Fruit fly (Drosophila melanogaster): ENCODE data around the gene CG43736.

Gene CG43736

DNA sequence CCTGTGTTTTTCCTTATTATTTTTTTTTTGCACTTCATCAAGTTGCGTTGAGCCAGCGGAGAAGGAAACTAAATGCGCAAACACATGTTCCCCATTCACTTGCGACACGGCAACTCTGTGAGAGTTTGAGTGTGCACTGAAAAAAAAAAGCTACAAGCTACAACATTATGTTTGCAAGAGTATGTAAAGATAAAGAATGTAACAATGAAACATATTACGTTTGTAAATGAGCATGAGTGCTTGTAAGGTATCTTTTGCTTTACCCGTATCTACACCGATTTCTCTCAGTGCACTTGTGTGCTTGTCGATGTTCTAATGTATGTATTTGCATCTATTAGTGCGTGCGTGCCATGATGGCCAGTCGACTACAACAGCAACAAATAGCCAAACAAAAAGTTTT is 48.6 kb downstream of the CG43736 start:
- TF ChIP-seq dmrt93B (GFP tag; optimal IDR thresholded peaks at IDR 0.05) (no peak), tai (GFP tag; optimal IDR thresholded peaks at IDR 0.05) (no peak), usp (GFP tag; optimal IDR thresholded peaks at IDR 0.05) (no peak), dl (GFP tag; optimal IDR thresholded peaks at IDR 0.05; ENCODE audit: insufficient read depth in 1 of 2, partially characterized antibody in 2 of 2) (no peak), Jra (GFP tag; optimal IDR thresholded peaks at IDR 0.05) (no peak), OdsH (GFP tag; optimal IDR thresholded peaks at IDR 0.05) (no peak), Sp1 (GFP tag; optimal IDR thresholded peaks at IDR 0.05) (no peak), jim (GFP tag; optimal IDR thresholded peaks at IDR 0.05) (no peak), ey (GFP tag; optimal IDR thresholded peaks at IDR 0.05) (no peak), lola (GFP tag; optimal IDR thresholded peaks at IDR 0.05) (no peak), fru (GFP tag; optimal IDR thresholded peaks at IDR 0.05) (no peak), Hr83 (GFP tag; optimal IDR thresholded peaks at IDR 0.05; ENCODE audit: poor library complexity, severe bottlenecking) (no peak), sv (GFP tag; optimal IDR thresholded peaks at IDR 0.05) (no peak), sage (GFP tag; optimal IDR thresholded peaks at IDR 0.05) (no peak)

DNA sequence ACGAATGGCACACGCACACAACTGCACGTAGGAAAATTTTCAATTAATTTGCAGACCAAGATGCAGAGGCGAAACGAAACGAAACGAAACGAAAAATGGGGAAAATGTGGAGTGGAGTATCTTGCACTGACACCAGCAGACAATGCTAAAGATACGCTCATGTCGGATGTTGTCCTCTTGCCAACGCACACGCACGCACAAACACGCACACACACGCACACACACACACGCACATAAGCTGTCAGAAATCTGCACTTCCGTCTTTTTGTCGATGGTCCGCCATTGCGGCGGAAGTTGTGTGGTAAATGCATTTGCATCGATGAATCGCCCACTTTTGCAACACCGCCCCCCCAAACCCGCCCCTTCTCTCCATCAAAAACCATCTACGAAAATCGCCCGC is 65.4 kb downstream of the CG43736 start:
- no peak for TF ChIP-seq brk (GFP tag; optimal IDR thresholded peaks at IDR 0.05)
- no peak for TF ChIP-seq dsf (GFP tag; optimal IDR thresholded peaks at IDR 0.05; ENCODE audit: borderline replicate concordance)
- no peak for TF ChIP-seq sv (GFP tag; optimal IDR thresholded peaks at IDR 0.05)
- no peak for TF ChIP-seq Myc (optimal IDR thresholded peaks at IDR 0.05)
- TF ChIP-seq Dfd (GFP tag; optimal IDR thresholded peaks at IDR 0.05), result peak; percentile 65

Data from whole organism, wandering third instar larva.